Worm (Caenorhabditis elegans): ENCODE measurements around the gene ZK550.2.

The ZK550.2 gene

ce11 chrIV:17269702-17270101, 24.3 kb downstream of the ZK550.2 start:
- TF ChIP-seq ztf-23 (GFP tag; IDR thresholded peaks at IDR 0.05) (no peak), cog-1 (tag; optimal IDR thresholded peaks at IDR 0.05) (peak; percentile 22), flt-1 (GFP tag; IDR thresholded peaks at IDR 0.05) (no peak)

- no peak for TF ChIP-seq T22C8.4 (GFP tag; IDR thresholded peaks at IDR 0.05)
Observed at ce11 chrIV:17273602-17274110, 28.3 kb downstream of the ZK550.2 start, which contains the start of gene gln-5. Gene gln-5 (minus strand): TSS chrIV:17273652.

- TF ChIP-seq tab-1 (GFP tag; IDR thresholded peaks at IDR 0.05) (no peak), klf-2 (GFP tag; conservative IDR thresholded peaks at IDR 0.05) (no peak), ztf-29 (GFP tag; IDR thresholded peaks at IDR 0.05) (no peak), flt-1 (GFP tag; IDR thresholded peaks at IDR 0.05) (no peak), cog-1 (tag; optimal IDR thresholded peaks at IDR 0.05) (no peak), T22C8.4 (GFP tag; IDR thresholded peaks at IDR 0.05) (no peak), med-1 (GFP tag; optimal IDR thresholded peaks at IDR 0.05; ENCODE audit: insufficient read depth) (no peak), ref-1 (GFP tag; conservative IDR thresholded peaks at IDR 0.05) (no peak), ztf-23 (GFP tag; IDR thresholded peaks at IDR 0.05) (no peak)
Observed at ce11 chrIV:17275281-17275680, 29.9 kb downstream of the ZK550.2 start, which contains the start of gene lhfp-4. Gene lhfp-4 (plus strand): TSS chrIV:17275581.

ce11 chrIV:17276705-17277458, 31.5 kb downstream of the ZK550.2 start, which contains the start of gene clec-196:
Gene clec-196 (plus strand): TSS chrIV:17276956.
- TF ChIP-seq klf-2 (GFP tag; conservative IDR thresholded peaks at IDR 0.05), result no peak
- no peak for TF ChIP-seq med-1 (GFP tag; optimal IDR thresholded peaks at IDR 0.05; ENCODE audit: insufficient read depth)
- no peak for TF ChIP-seq flt-1 (GFP tag; IDR thresholded peaks at IDR 0.05)
- no peak for TF ChIP-seq T22C8.4 (GFP tag; IDR thresholded peaks at IDR 0.05)
- no peak for TF ChIP-seq ztf-23 (GFP tag; IDR thresholded peaks at IDR 0.05)
- TF ChIP-seq tab-1 (GFP tag; IDR thresholded peaks at IDR 0.05), result no peak
- TF ChIP-seq cog-1 (tag; optimal IDR thresholded peaks at IDR 0.05), result no peak
- no peak for TF ChIP-seq ref-1 (GFP tag; conservative IDR thresholded peaks at IDR 0.05)
- TF ChIP-seq ztf-29 (GFP tag; IDR thresholded peaks at IDR 0.05), result no peak

ce11 chrIV:17277459-17278173, 32.2 kb downstream of the ZK550.2 start:
- TF ChIP-seq tab-1 (GFP tag; IDR thresholded peaks at IDR 0.05) (no peak), klf-2 (GFP tag; conservative IDR thresholded peaks at IDR 0.05) (no peak), ztf-29 (GFP tag; IDR thresholded peaks at IDR 0.05) (no peak), flt-1 (GFP tag; IDR thresholded peaks at IDR 0.05) (no peak), ref-1 (GFP tag; conservative IDR thresholded peaks at IDR 0.05) (no peak), ztf-23 (GFP tag; IDR thresholded peaks at IDR 0.05) (no peak), med-1 (GFP tag; optimal IDR thresholded peaks at IDR 0.05; ENCODE audit: insufficient read depth) (no peak), cog-1 (tag; optimal IDR thresholded peaks at IDR 0.05) (no peak), T22C8.4 (GFP tag; IDR thresholded peaks at IDR 0.05) (no peak)

- TF ChIP-seq ztf-29 (GFP tag; IDR thresholded peaks at IDR 0.05), result peak; percentile 44; the same call in 1 of the 2 replicates
- TF ChIP-seq cog-1 (tag; optimal IDR thresholded peaks at IDR 0.05), result peak; percentile 96
- peak; percentile 66 for TF ChIP-seq klf-2 (GFP tag; conservative IDR thresholded peaks at IDR 0.05)
- no peak for TF ChIP-seq ref-1 (GFP tag; conservative IDR thresholded peaks at IDR 0.05)
- TF ChIP-seq ztf-23 (GFP tag; IDR thresholded peaks at IDR 0.05), result peak; percentile 88; the same call in 1 of the 2 replicates
- no peak for TF ChIP-seq med-1 (GFP tag; optimal IDR thresholded peaks at IDR 0.05; ENCODE audit: insufficient read depth)
- no peak for TF ChIP-seq tab-1 (GFP tag; IDR thresholded peaks at IDR 0.05)
- peak; percentile 81 for TF ChIP-seq flt-1 (GFP tag; IDR thresholded peaks at IDR 0.05)
- TF ChIP-seq T22C8.4 (GFP tag; IDR thresholded peaks at IDR 0.05), result no peak
Observed at ce11 chrIV:17278363-17278762, 33.0 kb downstream of the ZK550.2 start.

ce11 chrIV:17278861-17279591, 33.6 kb downstream of the ZK550.2 start, which contains the start of gene hsp-1:
Gene hsp-1 (plus strand): TSS chrIV:17278959.
- TF ChIP-seq tab-1 (GFP tag; IDR thresholded peaks at IDR 0.05), result peak; percentile 35; the same call in 1 of the 2 replicates
- no peak for TF ChIP-seq med-1 (GFP tag; optimal IDR thresholded peaks at IDR 0.05; ENCODE audit: insufficient read depth)

- TF ChIP-seq cog-1 (tag; optimal IDR thresholded peaks at IDR 0.05) (no peak), ztf-29 (GFP tag; IDR thresholded peaks at IDR 0.05) (no peak), klf-2 (GFP tag; conservative IDR thresholded peaks at IDR 0.05) (no peak), ztf-23 (GFP tag; IDR thresholded peaks at IDR 0.05) (no peak), T22C8.4 (GFP tag; IDR thresholded peaks at IDR 0.05) (no peak), tab-1 (GFP tag; IDR thresholded peaks at IDR 0.05) (no peak), med-1 (GFP tag; optimal IDR thresholded peaks at IDR 0.05; ENCODE audit: insufficient read depth) (no peak), flt-1 (GFP tag; IDR thresholded peaks at IDR 0.05) (no peak), ref-1 (GFP tag; conservative IDR thresholded peaks at IDR 0.05) (no peak)
Observed at ce11 chrIV:17279592-17280440, 34.4 kb downstream of the ZK550.2 start.
